Worm (Caenorhabditis elegans) whole organism, L1 larva: ENCODE measurements around the gene ints-2.

Experiments used
- ets-5 ChIP-seq: fragments of 200-800 bp; sonication (Bioruptor generic); IDR thresholded peaks from 2 replicates; pipeline ENCODE4 v1.3.6; 2022; ENCODE audit warnings: missing genetic modification characterization, missing compliant biosample characterization
- nhr-19 ChIP-seq: fragments of 200-800 bp; sonication (Bioruptor generic); conservative IDR thresholded peaks from 2 replicates; pipeline ENCODE4 v1.3.6; 2022; ENCODE audit warnings: missing genetic modification characterization, missing compliant biosample characterization
- nhr-71 ChIP-seq: sonication (generic microtip); optimal IDR thresholded peaks from 2 replicates; lab custom pipeline; 2016; ENCODE audit warnings: mild to moderate bottlenecking, missing genetic modification characterization, moderate library complexity, missing compliant biosample characterization
- nhr-76 ChIP-seq: sonication (generic microtip); optimal IDR thresholded peaks from 2 replicates; lab custom pipeline; 2017; ENCODE audit warnings: missing biosample characterization, missing genetic modification characterization
- pag-3 ChIP-seq: sonication (generic microtip); optimal IDR thresholded peaks from 2 replicates; lab custom pipeline; 2017; ENCODE audit warnings: missing genetic modification characterization, mild to moderate bottlenecking, missing compliant biosample characterization, antibody characterized with exemption, borderline replicate concordance; ENCODE audit not compliant: insufficient read depth
- pqm-1 ChIP-seq: sonication (generic microtip); optimal IDR thresholded peaks from 3 replicates; lab custom pipeline; 2017; ENCODE audit warnings: missing biosample characterization, missing genetic modification characterization

ce11 chrV:14145267-14145666 is 40.2 kb upstream of the ints-2 start, which contains the start of gene par-1:
- TF ChIP-seq nhr-71, result no peak
- TF ChIP-seq pqm-1 (tag; lab: Kevin White, UChicago), result no peak
- no peak for TF ChIP-seq nhr-76 (tag; lab: Kevin White, UChicago)
- TF ChIP-seq pag-3 (tag; lab: Kevin White, UChicago), result no peak
- no peak for TF ChIP-seq ets-5 (GFP tag; lab: Robert Waterston, UW)
- TF ChIP-seq nhr-19 (GFP tag; lab: Robert Waterston, UW), result no peak
